Fruit fly (Drosophila melanogaster): Measurements from ENCODE around the gene CG31097.

The CG31097 gene

DNA sequence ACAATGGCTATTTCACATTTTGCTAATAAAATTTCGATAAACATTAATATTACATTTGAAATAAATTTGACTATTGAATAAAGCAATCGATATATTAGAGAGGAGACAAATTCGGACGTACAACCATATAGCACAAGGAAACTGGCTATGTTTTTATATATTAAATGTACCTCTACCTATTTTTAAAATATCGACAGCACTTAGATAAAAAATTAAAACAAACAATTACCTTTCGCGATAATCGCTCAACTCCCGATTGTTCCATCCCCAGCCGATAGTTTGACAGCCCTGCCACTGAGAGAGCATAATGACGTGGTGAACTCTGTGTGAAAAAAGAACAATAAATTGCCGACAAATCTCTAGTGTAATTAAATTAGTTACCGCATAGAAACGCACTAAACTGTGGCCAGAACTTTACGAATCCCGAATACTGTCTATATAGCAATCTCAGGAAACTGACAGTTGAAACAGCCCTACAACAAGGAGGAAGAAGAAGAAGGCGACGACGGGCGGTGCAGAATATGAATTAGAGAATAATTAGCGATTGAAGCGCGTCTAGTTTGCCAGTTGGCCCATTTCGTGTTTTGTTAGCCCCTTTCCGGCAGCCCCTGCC is 38.8 kb downstream of the CG31097 start, which contains the start of gene CG11857 (continued):
- TF ChIP-seq da (GFP tag; optimal IDR thresholded peaks at IDR 0.05): peak; percentile 95
- peak; percentile 98 for TF ChIP-seq CG12942 (GFP tag; optimal IDR thresholded peaks at IDR 0.05)
- TF ChIP-seq CG1529 (GFP tag; optimal IDR thresholded peaks at IDR 0.05): peak; percentile 94
- TF ChIP-seq CrebB (tag; optimal IDR thresholded peaks at IDR 0.05): peak; percentile 96
- TF ChIP-seq CG10565 (GFP tag; optimal IDR thresholded peaks at IDR 0.05): peak; percentile 91
- peak; percentile 99 for TF ChIP-seq CG12391 (tag; optimal IDR thresholded peaks at IDR 0.05)
- peak; percentile 99 for TF ChIP-seq rib (GFP tag; IDR thresholded peaks at IDR 0.05)
- TF ChIP-seq dan (GFP tag; IDR thresholded peaks at IDR 0.05): peak; percentile 97
- TF ChIP-seq B-H2 (GFP tag; optimal IDR thresholded peaks at IDR 0.05): peak; percentile 98
- TF ChIP-seq klu (GFP tag; IDR thresholded peaks at IDR 0.05): peak; percentile 99
- TF ChIP-seq ATbp (GFP tag; optimal IDR thresholded peaks at IDR 0.05): peak; percentile 92
- peak in 1 of 2 experiments; percentile 77 for TF ChIP-seq insv (GFP tag; optimal IDR thresholded peaks at IDR 0.05)
- peak; percentile 100 for TF ChIP-seq inv (GFP tag; IDR thresholded peaks at IDR 0.05; ENCODE audit: partially characterized antibody)
- peak; percentile 94 for TF ChIP-seq eyg (GFP tag; optimal IDR thresholded peaks at IDR 0.05)
- peak; percentile 99 for TF ChIP-seq ranshi (GFP tag; IDR thresholded peaks at IDR 0.05)
- peak; percentile 95 for TF ChIP-seq Blimp-1 (GFP tag; optimal IDR thresholded peaks at IDR 0.05)
- peak; percentile 99 for TF ChIP-seq sisA (GFP tag; IDR thresholded peaks at IDR 0.05)
- peak; percentile 98 for TF ChIP-seq ems (GFP tag; optimal IDR thresholded peaks at IDR 0.05)
- peak; percentile 97 for TF ChIP-seq cato (GFP tag; optimal IDR thresholded peaks at IDR 0.05; ENCODE audit: borderline replicate concordance)
- TF ChIP-seq Eip74EF (GFP tag; optimal IDR thresholded peaks at IDR 0.05): peak in 1 of 2 experiments; percentile 85
- TF ChIP-seq gce (GFP tag; IDR thresholded peaks at IDR 0.05): peak; percentile 96
- peak; percentile 95 for TF ChIP-seq CG7987 (GFP tag; optimal IDR thresholded peaks at IDR 0.05)
- peak; percentile 97 for TF ChIP-seq CG1603 (tag; optimal IDR thresholded peaks at IDR 0.05)
- TF ChIP-seq Kr (GFP tag; optimal IDR thresholded peaks at IDR 0.05): peak; percentile 21
- peak; percentile 97 for TF ChIP-seq dimm (GFP tag; IDR thresholded peaks at IDR 0.05)
- peak; percentile 94 for TF ChIP-seq CG12236 (GFP tag; optimal IDR thresholded peaks at IDR 0.05)
- peak; percentile 44 for TF ChIP-seq gfzf (GFP tag; optimal IDR thresholded peaks at IDR 0.05)
- peak; percentile 96 for TF ChIP-seq CG3726 (GFP tag; IDR thresholded peaks at IDR 0.05)
- no peak for TF ChIP-seq CG8478 (optimal IDR thresholded peaks at IDR 0.05)
- TF ChIP-seq h (optimal IDR thresholded peaks at IDR 0.05): no peak
- TF ChIP-seq oc (tag; optimal IDR thresholded peaks at IDR 0.05): peak; percentile 94
- peak; percentile 92 for TF ChIP-seq CG15011 (GFP tag; optimal IDR thresholded peaks at IDR 0.05)
- peak; percentile 80 for TF ChIP-seq Dip2 (GFP tag; IDR thresholded peaks at IDR 0.05)
- peak; percentile 100 for TF ChIP-seq Xbp1 (GFP tag; optimal IDR thresholded peaks at IDR 0.05)
- TF ChIP-seq CTCF (GFP tag; optimal IDR thresholded peaks at IDR 0.05): peak; percentile 59
- TF ChIP-seq prd (optimal IDR thresholded peaks at IDR 0.05): no peak
- peak; percentile 100 for TF ChIP-seq prd (GFP tag; IDR thresholded peaks at IDR 0.05)
- peak; percentile 91 for TF ChIP-seq stwl (tag; optimal IDR thresholded peaks at IDR 0.05)
- peak; percentile 90 for TF ChIP-seq CG8281 (tag; optimal IDR thresholded peaks at IDR 0.05)
- TF ChIP-seq so (GFP tag; IDR thresholded peaks at IDR 0.05): peak; percentile 97
- peak; percentile 88 for TF ChIP-seq Vsx1 (GFP tag; optimal IDR thresholded peaks at IDR 0.05)
- TF ChIP-seq CG4424 (GFP tag; optimal IDR thresholded peaks at IDR 0.05): peak; percentile 98
- peak; percentile 97 for TF ChIP-seq sug (tag; optimal IDR thresholded peaks at IDR 0.05)
- TF ChIP-seq CG32767 (GFP tag; IDR thresholded peaks at IDR 0.05): peak; percentile 97
- TF ChIP-seq CG3407 (GFP tag; optimal IDR thresholded peaks at IDR 0.05): peak; percentile 94
- peak; percentile 99 for TF ChIP-seq Ptx1 (GFP tag; IDR thresholded peaks at IDR 0.05)
- TF ChIP-seq CG33213 (GFP tag; optimal IDR thresholded peaks at IDR 0.05): peak; percentile 97
- TF ChIP-seq CG6765 (GFP tag; optimal IDR thresholded peaks at IDR 0.05): peak; percentile 87
- peak; percentile 97 for TF ChIP-seq CG10462 (GFP tag; optimal IDR thresholded peaks at IDR 0.05)
- TF ChIP-seq nerfin-1 (tag; optimal IDR thresholded peaks at IDR 0.05): peak; percentile 95
